Fruit fly (Drosophila melanogaster): ENCODE measurements around the gene Cyp1.

- peak; percentile 0 for TF ChIP-seq EcR (GFP tag; optimal IDR thresholded peaks at IDR 0.05)
- peak; percentile 88 for TF ChIP-seq CG15710 (tag; optimal IDR thresholded peaks at IDR 0.05)
- peak; percentile 78 for TF ChIP-seq CG8301 (tag; optimal IDR thresholded peaks at IDR 0.05)
- TF ChIP-seq CG32121 (GFP tag; IDR thresholded peaks at IDR 0.05), result peak; percentile 92
- TF ChIP-seq CG8159 (tag; optimal IDR thresholded peaks at IDR 0.05), result peak; percentile 86
- TF ChIP-seq gl (tag; optimal IDR thresholded peaks at IDR 0.05), result peak; percentile 69
- TF ChIP-seq CG14655 (GFP tag; optimal IDR thresholded peaks at IDR 0.05), result peak; percentile 84
- TF ChIP-seq CG13204 (GFP tag; optimal IDR thresholded peaks at IDR 0.05), result peak; percentile 50
- TF ChIP-seq Pif1B (GFP tag; optimal IDR thresholded peaks at IDR 0.05), result peak; percentile 84
- TF ChIP-seq CG4496 (GFP tag; IDR thresholded peaks at IDR 0.05), result peak; percentile 97
- no peak for TF ChIP-seq D1 (tag; optimal IDR thresholded peaks at IDR 0.05)
Observed at dm6 chrX:16279340-16279941, 40.7 kb downstream of the Cyp1 start.
